Worm (Caenorhabditis elegans) whole organism, early embryonic: ENCODE data around the gene C33D3.5.

ENCODE experiments used
- F13C5.2 ChIP-seq: sonication (generic microtip); optimal IDR thresholded peaks from 2 replicates; lab custom pipeline; 2017; ENCODE audit warnings: mild to moderate bottlenecking, missing genetic modification characterization, inconsistent platforms, missing compliant biosample characterization
- aly-1 ChIP-seq: sonication (generic microtip); optimal IDR thresholded peaks from 2 replicates; lab custom pipeline; 2016; ENCODE audit warnings: missing genetic modification characterization, missing compliant biosample characterization
- ama-1 ChIP-seq: fragments of 150-350 bp; optimal IDR thresholded peaks from 2 replicates; lab custom pipeline; 2014
- flt-1 ChIP-seq: fragments of 200-800 bp; sonication (Bioruptor generic); IDR thresholded peaks from 2 replicates; pipeline ENCODE4 v1.3.6; 2022; ENCODE audit warnings: missing genetic modification characterization, missing compliant biosample characterization
- hmbx-1 ChIP-seq: sonication (generic microtip); optimal IDR thresholded peaks from 2 replicates; lab custom pipeline; 2016; ENCODE audit warnings: mild to moderate bottlenecking, missing genetic modification characterization, missing compliant biosample characterization
- hmg-4 ChIP-seq: fragments of 200-800 bp; sonication (Bioruptor generic); optimal IDR thresholded peaks from 2 replicates; lab custom pipeline; 2018; ENCODE audit warnings: mild to moderate bottlenecking, missing genetic modification characterization, missing compliant biosample characterization
- hnd-1 ChIP-seq: sonication (generic microtip); optimal IDR thresholded peaks from 2 replicates; lab custom pipeline; 2016; ENCODE audit warnings: missing genetic modification characterization, missing compliant biosample characterization
- tbx-11 ChIP-seq: fragments of 200-800 bp; sonication (Bioruptor generic); IDR thresholded peaks from 2 replicates; pipeline ENCODE4 v1.3.6; 2022; ENCODE audit warnings: missing genetic modification characterization, missing compliant biosample characterization
- tbx-37 ChIP-seq: fragments of 200-800 bp; sonication (Bioruptor generic); conservative IDR thresholded peaks from 2 replicates; pipeline ENCODE4 v1.3.6; 2022; ENCODE audit warnings: missing genetic modification reagents, missing genetic modification characterization, missing compliant biosample characterization

DNA sequence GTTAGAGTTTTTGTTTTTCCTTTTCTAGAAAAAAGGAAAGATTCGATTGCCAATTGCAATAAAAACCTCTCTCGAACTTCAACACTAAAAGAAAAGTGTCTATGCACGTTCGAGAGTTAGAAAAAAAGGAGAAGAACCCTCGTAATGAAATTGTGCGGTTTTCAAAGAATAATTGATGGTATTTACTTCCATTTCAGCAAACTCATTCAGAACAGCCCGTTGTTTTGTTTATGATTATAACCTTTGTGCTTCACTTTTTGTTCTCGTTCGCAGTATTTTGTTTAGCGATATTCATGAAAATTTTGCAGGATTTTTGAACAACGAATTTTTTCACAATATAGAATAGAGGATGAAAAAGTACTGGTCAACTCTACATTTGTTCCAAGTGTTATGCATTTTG lies 37.2 kb upstream of the C33D3.5 start, which contains the start of gene lgc-41:
- TF ChIP-seq flt-1 (GFP tag; lab: Robert Waterston, UW) (no peak), ama-1 (lab: Kevin White, UChicago) (no peak), tbx-11 (GFP tag; lab: Robert Waterston, UW) (no peak), hnd-1 (tag; lab: Kevin White, UChicago) (no peak), aly-1 (tag; lab: Kevin White, UChicago) (no peak), tbx-37 (GFP tag; lab: Robert Waterston, UW) (no peak), F13C5.2 (no peak), hmbx-1 (no peak), hmg-4 (GFP tag; lab: Kevin White, UChicago) (no peak)
